Worm (Caenorhabditis elegans) whole organism, young adult: ENCODE results near the gene cyp-33C12.

ENCODE experiments used
- B0019.2 ChIP-seq: fragments of 200-800 bp; sonication (Bioruptor generic); conservative IDR thresholded peaks from 2 replicates; pipeline ENCODE4 v1.3.6; 2022; ENCODE audit warnings: missing genetic modification reagents, missing genetic modification characterization, missing compliant biosample characterization
- B0035.1 ChIP-seq: sonication (generic microtip); optimal IDR thresholded peaks from 2 replicates; lab custom pipeline; 2016; ENCODE audit warnings: missing genetic modification characterization, mild to moderate bottlenecking, missing compliant biosample characterization, missing genotype, missing genetic modification reagents
- B0261.1 ChIP-seq: sonication (generic microtip); optimal IDR thresholded peaks from 2 replicates; lab custom pipeline; 2016; ENCODE audit warnings: mild to moderate bottlenecking, missing genetic modification characterization, moderate library complexity, missing compliant biosample characterization
- F33H1.4 ChIP-seq: fragments of 200-800 bp; sonication (Bioruptor generic); IDR thresholded peaks from 2 replicates; pipeline ENCODE4 v1.3.6; 2022; ENCODE audit warnings: missing genetic modification reagents, missing genetic modification characterization, missing compliant biosample characterization
- K12H6.12 ChIP-seq: fragments of 200-800 bp; sonication (Bioruptor generic); optimal IDR thresholded peaks from 2 replicates; lab custom pipeline; 2018; ENCODE audit warnings: mild to moderate bottlenecking, missing genetic modification characterization, missing compliant biosample characterization
- T07F8.4 ChIP-seq: sonication (generic microtip); optimal IDR thresholded peaks from 2 replicates; lab custom pipeline; 2016; ENCODE audit warnings: mild to moderate bottlenecking, missing genetic modification characterization, moderate library complexity, missing compliant biosample characterization
- Y53F4B.3 ChIP-seq: fragments of 200-800 bp; sonication (Bioruptor generic); IDR thresholded peaks from 2 replicates; pipeline ENCODE4 v1.3.6; 2022; ENCODE audit warnings: missing genetic modification reagents, missing genetic modification characterization, missing compliant biosample characterization
- Y53G8AR.9 ChIP-seq: fragments of 200-800 bp; sonication (Bioruptor generic); conservative IDR thresholded peaks from 2 replicates; pipeline ENCODE4 v1.3.6; 2022; ENCODE audit warnings: missing genetic modification reagents, missing genetic modification characterization, missing compliant biosample characterization
- Y95B8A.8 ChIP-seq: fragments of 200-800 bp; sonication (Bioruptor generic); IDR thresholded peaks from 2 replicates; pipeline ENCODE4 v1.3.6; 2022; ENCODE audit warnings: missing genetic modification reagents, missing genetic modification characterization, missing compliant biosample characterization
- athp-1 ChIP-seq: sonication (generic microtip); optimal IDR thresholded peaks from 2 replicates; lab custom pipeline; 2017; ENCODE audit warnings: mild to moderate bottlenecking, missing genetic modification characterization, missing compliant biosample characterization
- attf-3 ChIP-seq: fragments of 200-800 bp; sonication (Bioruptor generic); conservative IDR thresholded peaks from 2 replicates; pipeline ENCODE4 v1.3.6; 2022; ENCODE audit warnings: missing genetic modification reagents, missing genetic modification characterization, missing compliant biosample characterization
- attf-6 ChIP-seq: fragments of 200-800 bp; sonication (Bioruptor generic); IDR thresholded peaks from 2 replicates; pipeline ENCODE4 v1.3.6; 2022; ENCODE audit warnings: missing genetic modification reagents, missing genetic modification characterization, missing compliant biosample characterization
- cebp-2 ChIP-seq: fragments of 200-800 bp; sonication (Bioruptor generic); IDR thresholded peaks from 2 replicates; pipeline ENCODE4 v1.3.6; 2022; ENCODE audit warnings: missing genetic modification characterization, missing compliant biosample characterization
- ceh-27 ChIP-seq: fragments of 200-800 bp; sonication (Bioruptor generic); optimal IDR thresholded peaks from 2 replicates; lab custom pipeline; 2018; ENCODE audit warnings: mild to moderate bottlenecking, missing genetic modification characterization, moderate library complexity, missing compliant biosample characterization
- ceh-79 ChIP-seq: sonication (generic microtip); optimal IDR thresholded peaks from 2 replicates; lab custom pipeline; 2017; ENCODE audit warnings: mild to moderate bottlenecking, missing genetic modification characterization, missing compliant biosample characterization
- die-1 ChIP-seq: sonication (generic microtip); optimal IDR thresholded peaks from 2 replicates; lab custom pipeline; 2016; ENCODE audit warnings: missing genotype, mild to moderate bottlenecking, missing genetic modification characterization, missing compliant biosample characterization
- dpl-1 ChIP-seq: fragments of 150-350 bp; optimal IDR thresholded peaks from 2 replicates; lab custom pipeline; 2014; ENCODE audit warnings: missing biosample characterization, missing genetic modification reagents, missing genetic modification characterization
- egrh-3 ChIP-seq: fragments of 200-800 bp; sonication (Bioruptor generic); IDR thresholded peaks from 2 replicates; pipeline ENCODE4 v1.3.6; 2022; ENCODE audit warnings: missing genetic modification reagents, missing genetic modification characterization, missing compliant biosample characterization
- ets-4 ChIP-seq: fragments of 200-800 bp; sonication (Bioruptor generic); optimal IDR thresholded peaks from 2 replicates; lab custom pipeline; 2018; ENCODE audit warnings: mild to moderate bottlenecking, missing genetic modification characterization, missing compliant biosample characterization
- fkh-3 ChIP-seq: sonication (generic microtip); optimal IDR thresholded peaks from 2 replicates; lab custom pipeline; 2016; ENCODE audit warnings: mild to moderate bottlenecking, missing genetic modification characterization, missing compliant biosample characterization
- hmg-20 ChIP-seq: fragments of 200-800 bp; sonication (Bioruptor generic); IDR thresholded peaks from 2 replicates; pipeline ENCODE4 v1.3.6; 2022; ENCODE audit warnings: missing genetic modification reagents, missing genetic modification characterization, missing compliant biosample characterization
- lin-35 ChIP-seq, 3 experiments: fragments of 150-350 bp in 2 of 3; sonication (generic microtip) in 1 of 3; optimal IDR thresholded peaks; 2 replicates each; lab custom pipeline; 2014 to 2018; ENCODE audit warnings: missing biosample characterization in 3 of 3, missing genetic modification characterization in 3 of 3, missing genetic modification reagents in 3 of 3
- lin-40 ChIP-seq: sonication (generic microtip); optimal IDR thresholded peaks from 2 replicates; lab custom pipeline; 2016; ENCODE audit warnings: missing genetic modification characterization, mild to moderate bottlenecking, missing compliant biosample characterization, missing genotype, missing genetic modification reagents
- madf-3 ChIP-seq: fragments of 200-800 bp; sonication (Bioruptor generic); IDR thresholded peaks from 2 replicates; pipeline ENCODE4 v1.3.6; 2022; ENCODE audit warnings: missing genetic modification reagents, missing genetic modification characterization, missing compliant biosample characterization
- madf-8 ChIP-seq: fragments of 200-800 bp; sonication (Bioruptor generic); conservative IDR thresholded peaks from 2 replicates; pipeline ENCODE4 v1.3.6; 2022; ENCODE audit warnings: missing genetic modification reagents, missing genetic modification characterization, missing compliant biosample characterization
- mcd-1 ChIP-seq: fragments of 200-800 bp; sonication (Bioruptor generic); IDR thresholded peaks from 2 replicates; pipeline ENCODE4 v1.3.6; 2022; ENCODE audit warnings: missing genetic modification reagents, missing genetic modification characterization, missing compliant biosample characterization
- nhr-90 ChIP-seq: sonication (generic microtip); optimal IDR thresholded peaks from 2 replicates; lab custom pipeline; 2016; ENCODE audit warnings: missing genotype, mild to moderate bottlenecking, missing genetic modification characterization, missing compliant biosample characterization
- rec-8 ChIP-seq, 2 experiments: sonication (generic microtip); optimal IDR thresholded peaks; 2 replicates each; lab custom pipeline; 2016; ENCODE audit warnings: mild to moderate bottlenecking in 2 of 2, missing genetic modification characterization in 2 of 2, missing genetic modification reagents in 2 of 2, missing genotype in 2 of 2, missing biosample characterization in 1 of 2, missing compliant biosample characterization in 1 of 2, moderate library complexity in 1 of 2
- repo-1 ChIP-seq: sonication (generic microtip); optimal IDR thresholded peaks from 2 replicates; lab custom pipeline; 2017; ENCODE audit warnings: mild to moderate bottlenecking, missing genetic modification characterization, missing compliant biosample characterization
- snpc-1.1 ChIP-seq: sonication (generic microtip); optimal IDR thresholded peaks from 2 replicates; lab custom pipeline; 2017; ENCODE audit warnings: missing genetic modification characterization, mild to moderate bottlenecking, missing compliant biosample characterization, antibody characterized with exemption, moderate library complexity, missing genotype, missing genetic modification reagents; ENCODE audit not compliant: insufficient read depth
- snpc-3.4 ChIP-seq: sonication (generic microtip); optimal IDR thresholded peaks from 2 replicates; lab custom pipeline; 2017; ENCODE audit warnings: missing genetic modification characterization, mild to moderate bottlenecking, missing compliant biosample characterization, antibody characterized with exemption, moderate library complexity, missing genotype, missing genetic modification reagents
- snpc-4 ChIP-seq, 5 experiments: fragments of 150-350 bp in 1 of 5; sonication (generic microtip) in 4 of 5; optimal IDR thresholded peaks; 2 replicates each; lab custom pipeline; 2014 to 2018; ENCODE audit warnings: missing genetic modification characterization in 5 of 5, missing biosample characterization in 3 of 5, antibody characterized with exemption in 2 of 5, mild to moderate bottlenecking in 2 of 5, missing compliant biosample characterization in 2 of 5, missing genotype in 2 of 5, moderate library complexity in 2 of 5, missing genetic modification reagents in 1 of 5
- tbp1 ChIP-seq: fragments of 200-800 bp; sonication (Bioruptor generic); optimal IDR thresholded peaks from 2 replicates; lab custom pipeline; 2018; ENCODE audit warnings: mild to moderate bottlenecking, missing genetic modification characterization, missing compliant biosample characterization
- tlf-1 ChIP-seq: fragments of 200-800 bp; sonication (Bioruptor generic); optimal IDR thresholded peaks from 2 replicates; lab custom pipeline; 2018; ENCODE audit warnings: mild to moderate bottlenecking, missing genetic modification characterization, missing compliant biosample characterization
- zfh-2 ChIP-seq: fragments of 200-800 bp; sonication (Bioruptor generic); conservative IDR thresholded peaks from 2 replicates; pipeline ENCODE4 v1.3.6; 2022; ENCODE audit warnings: missing genetic modification reagents, missing genetic modification characterization, missing compliant biosample characterization
- zim-3 ChIP-seq: sonication (generic microtip); optimal IDR thresholded peaks from 2 replicates; lab custom pipeline; 2017; ENCODE audit warnings: mild to moderate bottlenecking, missing genetic modification characterization, moderate library complexity, missing compliant biosample characterization
- ztf-28 ChIP-seq: fragments of 200-800 bp; sonication (Bioruptor generic); IDR thresholded peaks from 2 replicates; pipeline ENCODE4 v1.3.6; 2022; ENCODE audit warnings: missing genetic modification reagents, missing genetic modification characterization, missing compliant biosample characterization

cyp-33C12 gene

DNA sequence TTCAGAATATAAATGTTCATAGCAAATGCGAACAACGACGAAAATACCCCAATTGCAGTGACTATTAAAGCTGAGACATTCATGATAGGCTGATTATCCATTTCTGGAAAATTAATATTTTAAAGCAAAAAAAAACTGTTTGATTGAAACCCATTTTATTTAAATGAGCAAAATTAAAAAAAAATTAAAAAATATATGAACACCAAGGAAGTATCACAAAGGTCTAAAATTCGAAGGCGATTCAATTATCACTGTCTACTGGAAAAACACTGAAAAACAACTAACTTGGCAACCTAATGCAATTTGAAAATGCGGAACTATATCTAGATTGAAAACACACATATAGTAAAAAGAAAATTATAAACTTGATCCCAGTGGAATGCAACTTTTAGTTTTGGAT, 13.1 kb downstream of the cyp-33C12 start, which contains the start of gene srbc-42:
srbc-42 (minus strand) TSS at position 101 of the 400 bp plus-strand sequence.
- TF ChIP-seq die-1 (tag; lab: Kevin White, UChicago) = no peak
- TF ChIP-seq cebp-2 (GFP tag; lab: Robert Waterston, UW) = no peak
- no peak for TF ChIP-seq B0019.2 (GFP tag; lab: Robert Waterston, UW)
- TF ChIP-seq mcd-1 (GFP tag; lab: Robert Waterston, UW) = no peak
- TF ChIP-seq tbp1 (GFP tag; lab: Kevin White, UChicago) = no peak
- no peak for TF ChIP-seq attf-3 (GFP tag; lab: Robert Waterston, UW)
- TF ChIP-seq ceh-79 = no peak
- no peak for TF ChIP-seq athp-1 (tag; lab: Kevin White, UChicago)
- no peak for TF ChIP-seq snpc-3.4 (tag; lab: Kevin White, UChicago)
- no peak for TF ChIP-seq repo-1 (tag; lab: Kevin White, UChicago)
- no peak for TF ChIP-seq zim-3 (tag; lab: Kevin White, UChicago)
- no peak for TF ChIP-seq tlf-1
- no peak for TF ChIP-seq nhr-90 (tag; lab: Kevin White, UChicago)
- TF ChIP-seq Y95B8A.8 = no peak
- no peak for TF ChIP-seq K12H6.12 (tag; lab: Kevin White, UChicago)
- TF ChIP-seq T07F8.4 (tag; lab: Kevin White, UChicago) = no peak
- TF ChIP-seq B0261.1 = no peak
- TF ChIP-seq Y53G8AR.9 (GFP tag; lab: Robert Waterston, UW) = no peak
- no peak for TF ChIP-seq rec-8 (tag; optimal IDR thresholded peaks at IDR 0.05; lab: Kevin White, UChicago)

DNA sequence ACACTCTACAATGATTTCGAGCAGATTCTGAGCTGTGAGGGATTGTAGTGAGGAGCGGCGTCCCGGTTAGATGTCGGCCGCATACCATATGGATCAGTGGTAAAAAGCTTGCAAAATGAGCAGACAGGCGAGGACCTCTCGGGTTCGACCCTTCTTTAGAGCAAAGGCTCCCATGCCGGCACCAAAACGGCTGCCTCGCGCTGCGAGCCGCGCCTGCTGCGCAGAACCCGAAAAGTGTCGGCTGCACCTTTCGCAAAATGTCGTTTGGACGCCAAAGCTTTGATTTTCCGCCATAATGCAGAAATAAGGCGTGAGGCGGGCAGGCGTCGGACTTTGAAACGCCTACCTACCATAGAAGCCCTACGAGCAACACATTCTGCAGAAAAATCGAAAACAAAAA, 13.8 kb downstream of the cyp-33C12 start:
- TF ChIP-seq egrh-3 (GFP tag; lab: Robert Waterston, UW) (peak; percentile 55; the same call in 1 of the 2 replicates), snpc-3.4 (tag; lab: Kevin White, UChicago) (no peak), madf-3 (GFP tag; lab: Robert Waterston, UW) (no peak), Y53F4B.3 (no peak), B0035.1 (tag; lab: Kevin White, UChicago) (no peak), ets-4 (no peak), ceh-27 (GFP tag; lab: Kevin White, UChicago) (no peak), hmg-20 (GFP tag; lab: Robert Waterston, UW) (no peak), fkh-3 (tag; lab: Kevin White, UChicago) (no peak), ztf-28 (GFP tag; lab: Robert Waterston, UW) (0 out of 2 replicates have a peak, but pooled peaks have one; percentile 40), snpc-1.1 (no peak), Y95B8A.8 (no peak), snpc-4 (GFP tag; optimal IDR thresholded peaks at IDR 0.05; lab: Kevin White, UChicago) (no peak), snpc-4 (tag; optimal IDR thresholded peaks at IDR 0.05; lab: Kevin White, UChicago) (peak in 1 of 4 experiments; percentile 29), nhr-90 (tag; lab: Kevin White, UChicago) (no peak), T07F8.4 (tag; lab: Kevin White, UChicago) (no peak), attf-3 (GFP tag; lab: Robert Waterston, UW) (no peak), B0019.2 (GFP tag; lab: Robert Waterston, UW) (no peak), lin-40 (tag; lab: Kevin White, UChicago) (no peak), F33H1.4 (no peak), attf-6 (no peak), dpl-1 (GFP tag; lab: Kevin White, UChicago) (no peak), madf-8 (GFP tag; lab: Robert Waterston, UW) (no peak), lin-35 (GFP tag; optimal IDR thresholded peaks at IDR 0.05; lab: Kevin White, UChicago) (no peak), zfh-2 (GFP tag; lab: Robert Waterston, UW) (peak; percentile 94)
